Worm (Caenorhabditis elegans) whole organism, L2 larva: ENCODE results near the gene che-10.

Experiments
- C34F6.9 ChIP-seq: fragments of 150-350 bp; optimal IDR thresholded peaks from 2 replicates; lab custom pipeline; 2014; ENCODE audit warnings: missing biosample characterization, missing genetic modification characterization
- Y55F3AM.14 ChIP-seq: fragments of 200-800 bp; sonication (Bioruptor generic); optimal IDR thresholded peaks from 2 replicates; lab custom pipeline; 2018; ENCODE audit warnings: mild to moderate bottlenecking, missing genetic modification characterization, missing compliant biosample characterization
- alr-1 ChIP-seq: fragments of 150-350 bp; optimal IDR thresholded peaks from 2 replicates; lab custom pipeline; 2014; ENCODE audit warnings: missing biosample characterization, missing genetic modification characterization
- aly-2 ChIP-seq: fragments of 150-350 bp; optimal IDR thresholded peaks from 2 replicates; lab custom pipeline; 2014; ENCODE audit warnings: missing biosample characterization, missing genetic modification characterization
- blmp-1 ChIP-seq: sonication (generic microtip); optimal IDR thresholded peaks from 2 replicates; lab custom pipeline; 2017; ENCODE audit warnings: missing genetic modification characterization, mild to moderate bottlenecking, missing compliant biosample characterization, antibody characterized with exemption, moderate library complexity; ENCODE audit not compliant: insufficient read depth
- ceh-16 ChIP-seq: fragments of 150-350 bp; optimal IDR thresholded peaks from 2 replicates; lab custom pipeline; 2014; ENCODE audit warnings: missing biosample characterization, missing genetic modification characterization
- ceh-82 ChIP-seq: fragments of 150-350 bp; optimal IDR thresholded peaks from 2 replicates; lab custom pipeline; 2014; ENCODE audit warnings: missing biosample characterization, missing genetic modification characterization
- dmd-4 ChIP-seq: sonication (generic microtip); optimal IDR thresholded peaks from 2 replicates; lab custom pipeline; 2017; ENCODE audit warnings: missing biosample characterization, missing genetic modification characterization
- egl-27 ChIP-seq: sonication (generic microtip); optimal IDR thresholded peaks from 3 replicates; lab custom pipeline; 2017; ENCODE audit warnings: missing biosample characterization, missing genetic modification reagents, missing genetic modification characterization
- elt-3 ChIP-seq: sonication (generic microtip); optimal IDR thresholded peaks from 2 replicates; lab custom pipeline; 2017; ENCODE audit warnings: missing biosample characterization, missing genetic modification characterization
- fos-1 ChIP-seq: fragments of 150-350 bp; optimal IDR thresholded peaks from 2 replicates; lab custom pipeline; 2014; ENCODE audit warnings: missing biosample characterization, missing genetic modification characterization
- lin-11 ChIP-seq: fragments of 150-350 bp; sonication (generic microtip); optimal IDR thresholded peaks from 2 replicates; lab custom pipeline; 2014; ENCODE audit warnings: missing biosample characterization, missing genetic modification characterization, inconsistent platforms, mixed read lengths
- lin-13 ChIP-seq: fragments of 150-350 bp; optimal IDR thresholded peaks from 2 replicates; lab custom pipeline; 2014; ENCODE audit warnings: missing biosample characterization, missing genetic modification reagents, missing genetic modification characterization
- lin-39 ChIP-seq: fragments of 150-350 bp; optimal IDR thresholded peaks from 2 replicates; lab custom pipeline; 2014; ENCODE audit warnings: missing biosample characterization, missing genetic modification reagents, missing genetic modification characterization
- lsy-2 ChIP-seq, 2 experiments: fragments of 150-350 bp in 1 of 2; sonication (generic microtip) in 1 of 2; optimal IDR thresholded peaks; 2 replicates each; lab custom pipeline; 2014 to 2017; ENCODE audit warnings: missing biosample characterization in 2 of 2, missing genetic modification characterization in 2 of 2
- mdl-1 ChIP-seq, 2 experiments: fragments of 150-350 bp in 1 of 2; sonication (generic microtip) in 1 of 2; optimal IDR thresholded peaks; 2 replicates each; lab custom pipeline; 2017; ENCODE audit warnings: missing biosample characterization in 2 of 2, missing genetic modification characterization in 2 of 2
- nhr-10 ChIP-seq: sonication (generic microtip); optimal IDR thresholded peaks from 2 replicates; lab custom pipeline; 2017; ENCODE audit warnings: missing biosample characterization, missing genetic modification characterization
- nhr-11 ChIP-seq: fragments of 150-350 bp; optimal IDR thresholded peaks from 2 replicates; lab custom pipeline; 2014; ENCODE audit warnings: missing biosample characterization, missing genetic modification characterization
- nhr-12 ChIP-seq: fragments of 150-350 bp; optimal IDR thresholded peaks from 2 replicates; lab custom pipeline; 2014; ENCODE audit warnings: missing biosample characterization, missing genetic modification characterization
- nhr-129 ChIP-seq: fragments of 150-350 bp; optimal IDR thresholded peaks from 2 replicates; lab custom pipeline; 2014; ENCODE audit warnings: missing biosample characterization, missing genetic modification characterization
- nhr-21 ChIP-seq: fragments of 150-350 bp; optimal IDR thresholded peaks from 2 replicates; lab custom pipeline; 2014; ENCODE audit warnings: missing biosample characterization, missing genetic modification characterization
- nhr-25 ChIP-seq: fragments of 150-350 bp; sonication (generic microtip); optimal IDR thresholded peaks from 3 replicates; lab custom pipeline; 2014; ENCODE audit warnings: missing biosample characterization, missing genetic modification characterization
- nhr-6 ChIP-seq: fragments of 150-350 bp; optimal IDR thresholded peaks from 2 replicates; lab custom pipeline; 2014; ENCODE audit warnings: missing biosample characterization, missing genetic modification characterization
- nhr-77 ChIP-seq: fragments of 150-350 bp; optimal IDR thresholded peaks from 2 replicates; lab custom pipeline; 2014; ENCODE audit warnings: missing biosample characterization, missing genetic modification characterization
- peb-1 ChIP-seq: fragments of 150-350 bp; optimal IDR thresholded peaks from 2 replicates; lab custom pipeline; 2014; ENCODE audit warnings: missing biosample characterization, missing genetic modification characterization
- sem-4 ChIP-seq: fragments of 150-350 bp; optimal IDR thresholded peaks from 2 replicates; lab custom pipeline; 2014; ENCODE audit warnings: missing biosample characterization, missing genetic modification reagents, missing genetic modification characterization
- skn-1 ChIP-seq: sonication (generic microtip); optimal IDR thresholded peaks from 2 replicates; lab custom pipeline; 2017; ENCODE audit warnings: missing biosample characterization, missing genetic modification characterization
- sma-9 ChIP-seq, 2 experiments: fragments of 150-350 bp in 1 of 2; sonication (generic microtip) in 1 of 2; optimal IDR thresholded peaks; 2 replicates each; lab custom pipeline; 2014 to 2016; ENCODE audit warnings: missing genetic modification characterization in 2 of 2, mild to moderate bottlenecking in 1 of 2, missing biosample characterization in 1 of 2, missing compliant biosample characterization in 1 of 2, missing genetic modification reagents in 1 of 2, moderate library complexity in 1 of 2
- snpc-4 ChIP-seq: fragments of 150-350 bp; optimal IDR thresholded peaks from 2 replicates; lab custom pipeline; 2014; ENCODE audit warnings: missing biosample characterization, missing genetic modification characterization
- unc-39 ChIP-seq: fragments of 150-350 bp; optimal IDR thresholded peaks from 2 replicates; lab custom pipeline; 2014; ENCODE audit warnings: missing biosample characterization, missing genetic modification characterization
- unc-55 ChIP-seq: fragments of 150-350 bp; sonication (generic microtip); optimal IDR thresholded peaks from 3 replicates; lab custom pipeline; 2014; ENCODE audit warnings: missing biosample characterization, missing genetic modification reagents, missing genetic modification characterization
- ztf-1 ChIP-seq: fragments of 200-800 bp; sonication (Bioruptor generic); conservative IDR thresholded peaks from 2 replicates; pipeline ENCODE4 v1.3.6; 2022; ENCODE audit warnings: missing genetic modification characterization, missing compliant biosample characterization
- ztf-11 ChIP-seq: sonication (generic microtip); optimal IDR thresholded peaks from 2 replicates; lab custom pipeline; 2017; ENCODE audit warnings: missing biosample characterization, missing genetic modification characterization

The che-10 gene

ce11 chrII:4663186-4663585, 25.0 kb upstream of the che-10 start, which contains the start of gene T05A7.12:
TSS of gene T05A7.12 (minus strand) at chrII:4663286.
- TF ChIP-seq nhr-11 (tag; lab: Kevin White, UChicago) = no peak
- no peak for TF ChIP-seq mdl-1 (tag; optimal IDR thresholded peaks at IDR 0.05; lab: Kevin White, UChicago)
- TF ChIP-seq sma-9 (GFP tag; optimal IDR thresholded peaks at IDR 0.05; lab: Kevin White, UChicago) = no peak
- no peak for TF ChIP-seq sma-9 (tag; optimal IDR thresholded peaks at IDR 0.05; lab: Kevin White, UChicago)
- TF ChIP-seq unc-39 (tag; lab: Kevin White, UChicago) = no peak
- TF ChIP-seq aly-2 (tag; lab: Kevin White, UChicago) = no peak
- TF ChIP-seq sem-4 = no peak
- TF ChIP-seq dmd-4 (tag; lab: Kevin White, UChicago) = no peak
- TF ChIP-seq ceh-16 (tag; lab: Kevin White, UChicago) = no peak
- no peak for TF ChIP-seq ztf-1 (GFP tag; lab: Robert Waterston, UW)
- no peak for TF ChIP-seq unc-55 (GFP tag; lab: Kevin White, UChicago)
- no peak for TF ChIP-seq nhr-12
- no peak for TF ChIP-seq nhr-25
- no peak for TF ChIP-seq nhr-10 (tag; lab: Kevin White, UChicago)
- no peak for TF ChIP-seq nhr-21 (tag; lab: Kevin White, UChicago)
- no peak for TF ChIP-seq Y55F3AM.14 (GFP tag; lab: Kevin White, UChicago)
- no peak for TF ChIP-seq lin-13 (GFP tag; lab: Kevin White, UChicago)
- no peak for TF ChIP-seq lin-11

- TF ChIP-seq nhr-12 (no peak), C34F6.9 (tag; lab: Kevin White, UChicago) (no peak), peb-1 (tag; lab: Kevin White, UChicago) (no peak), nhr-129 (no peak), alr-1 (no peak), snpc-4 (tag; lab: Kevin White, UChicago) (no peak), lsy-2 (tag; optimal IDR thresholded peaks at IDR 0.05; lab: Kevin White, UChicago) (no peak), nhr-11 (tag; lab: Kevin White, UChicago) (no peak), blmp-1 (tag; lab: Kevin White, UChicago) (no peak), lin-11 (no peak), nhr-6 (tag; lab: Kevin White, UChicago) (no peak), elt-3 (tag; lab: Kevin White, UChicago) (no peak), egl-27 (tag; lab: Kevin White, UChicago) (no peak), sem-4 (no peak)
- TF ChIP-seq, all 48 proteins: peak for 0
Measured at ce11 chrII:4661278-4661677, 23.1 kb upstream of the che-10 start, which contains the start of gene T05A7.13. TSS of gene T05A7.13 (minus strand) at chrII:4661378.

ce11 chrII:4658245-4658644, 20.1 kb upstream of the che-10 start:
- TF ChIP-seq nhr-12 (no peak), ztf-11 (tag; lab: Kevin White, UChicago) (no peak), lin-11 (no peak), blmp-1 (tag; lab: Kevin White, UChicago) (no peak), skn-1 (tag; lab: Kevin White, UChicago) (no peak), nhr-21 (tag; lab: Kevin White, UChicago) (no peak), ztf-1 (GFP tag; lab: Robert Waterston, UW) (no peak), lin-39 (tag; lab: Kevin White, UChicago) (no peak)
- TF ChIP-seq, all 48 proteins: peak for 0

- TF ChIP-seq nhr-12 = no peak
- TF ChIP-seq fos-1 (tag; lab: Kevin White, UChicago) = peak; percentile 49
- TF ChIP-seq, all 48 proteins: peak for 1
Measured at ce11 chrII:4657370-4657769, 19.2 kb upstream of the che-10 start.

DNA sequence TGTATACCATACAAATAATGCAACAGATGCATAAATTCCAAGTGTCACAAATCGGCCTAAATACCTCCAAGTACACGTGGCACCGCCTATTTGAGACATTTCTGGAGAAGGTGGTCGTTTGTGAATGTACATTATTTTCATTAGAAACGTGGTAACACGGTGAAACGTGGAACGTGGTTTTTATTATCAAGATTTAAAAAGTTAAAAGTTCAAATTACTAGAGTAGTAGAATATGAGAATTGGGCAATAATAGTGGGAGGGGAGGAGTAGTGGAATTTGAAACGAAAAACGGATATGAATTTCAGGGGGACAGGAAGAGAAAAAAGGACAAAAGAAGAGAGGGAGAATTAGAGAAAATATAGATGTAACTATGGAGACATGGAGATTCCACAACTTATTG, 17.7 kb upstream of the che-10 start, which contains the start of gene fut-6:
Gene fut-6 (minus strand): TSS at position 101 of the 400 bp plus-strand sequence.
- TF ChIP-seq ceh-82 (tag; lab: Kevin White, UChicago) (no peak), nhr-77 (tag; lab: Kevin White, UChicago) (no peak), nhr-10 (tag; lab: Kevin White, UChicago) (no peak)
